Worm (Caenorhabditis elegans): ENCODE measurements around the gene F38H4.4.
A peak's percentile ranks its signal among the peaks of the same experiment; 100 is the strongest.
"Not testable (repeated sequence)": the region's sequence is repeated elsewhere in the genome, so short reads cannot be mapped to it uniquely, and the experiment has no call there.

The F38H4.4 gene

ce11 chrIV:11813901-11814300 is 34.2 kb upstream of the F38H4.4 start, which contains the start of gene M117.1:
M117.1 (plus strand) TSS chrIV:11814247.
- TF ChIP-seq tbx-11 (GFP tag; IDR thresholded peaks at IDR 0.05) (no peak), tbx-37 (GFP tag; conservative IDR thresholded peaks at IDR 0.05) (no peak), ceh-36 (tag; optimal IDR thresholded peaks at IDR 0.05) (no peak), scrt-1 (GFP tag; IDR thresholded peaks at IDR 0.05) (no peak), pes-1 (GFP tag; IDR thresholded peaks at IDR 0.05) (no peak), hnd-1 (tag; optimal IDR thresholded peaks at IDR 0.05) (no peak), flt-1 (GFP tag; IDR thresholded peaks at IDR 0.05) (no peak), F13C5.2 (tag; optimal IDR thresholded peaks at IDR 0.05) (no peak), B0310.2 (tag; optimal IDR thresholded peaks at IDR 0.05) (no peak), tra-4 (tag; optimal IDR thresholded peaks at IDR 0.05) (no peak), hmbx-1 (tag; optimal IDR thresholded peaks at IDR 0.05) (no peak), hmg-4 (GFP tag; optimal IDR thresholded peaks at IDR 0.05) (no peak)

ce11 chrIV:11820067-11820913 is 27.8 kb upstream of the F38H4.4 start:
- TF ChIP-seq ceh-36 (tag; optimal IDR thresholded peaks at IDR 0.05), result no peak
- peak; percentile 41 for TF ChIP-seq ama-1 (optimal IDR thresholded peaks at IDR 0.05)

ce11 chrIV:11821591-11822361 is 26.3 kb upstream of the F38H4.4 start, which contains the start of the genes par-5 and M117.3:
par-5 (minus strand) TSS chrIV:11821924.
M117.3 (plus strand) TSS chrIV:11822206.
- TF ChIP-seq tbx-11 (GFP tag; IDR thresholded peaks at IDR 0.05), result peak; percentile 17; the same call in 1 of the 2 replicates
- no peak for TF ChIP-seq hmg-4 (GFP tag; optimal IDR thresholded peaks at IDR 0.05)
- TF ChIP-seq ceh-13 (GFP tag; optimal IDR thresholded peaks at IDR 0.05), result no peak
- TF ChIP-seq flt-1 (GFP tag; IDR thresholded peaks at IDR 0.05), result no peak
- no peak for TF ChIP-seq tra-4 (tag; optimal IDR thresholded peaks at IDR 0.05)
- no peak for TF ChIP-seq hnd-1 (tag; optimal IDR thresholded peaks at IDR 0.05)
- no peak for TF ChIP-seq hmbx-1 (tag; optimal IDR thresholded peaks at IDR 0.05)
- peak; percentile 52 for TF ChIP-seq F13C5.2 (tag; optimal IDR thresholded peaks at IDR 0.05)

- TF ChIP-seq pes-1 (GFP tag; IDR thresholded peaks at IDR 0.05) (0 out of 2 replicates have a peak, but pooled peaks have one; percentile 15), tra-4 (tag; optimal IDR thresholded peaks at IDR 0.05) (no peak)
Observed at ce11 chrIV:11822454-11822853, 25.6 kb upstream of the F38H4.4 start.

- TF ChIP-seq scrt-1 (GFP tag; IDR thresholded peaks at IDR 0.05); B0310.2 (tag; optimal IDR thresholded peaks at IDR 0.05); hmg-4 (GFP tag; optimal IDR thresholded peaks at IDR 0.05): not testable (repeated sequence)
Observed at ce11 chrIV:11828012-11828411, 20.1 kb upstream of the F38H4.4 start, which contains the start of gene M117.6. M117.6 (minus strand) TSS chrIV:11828112.

- no peak for TF ChIP-seq flt-1 (GFP tag; IDR thresholded peaks at IDR 0.05)
- TF ChIP-seq ama-1 (optimal IDR thresholded peaks at IDR 0.05), result no peak
- TF ChIP-seq hmbx-1 (tag; optimal IDR thresholded peaks at IDR 0.05), result no peak
- no peak for TF ChIP-seq hnd-1 (tag; optimal IDR thresholded peaks at IDR 0.05)
- no peak for TF ChIP-seq ets-7 (tag; optimal IDR thresholded peaks at IDR 0.05)
- TF ChIP-seq scrt-1 (GFP tag; IDR thresholded peaks at IDR 0.05), result no peak
- TF ChIP-seq pes-1 (GFP tag; IDR thresholded peaks at IDR 0.05), result no peak
- TF ChIP-seq tbx-37 (GFP tag; conservative IDR thresholded peaks at IDR 0.05), result no peak
- TF ChIP-seq B0310.2 (tag; optimal IDR thresholded peaks at IDR 0.05), result no peak
- no peak for TF ChIP-seq tbx-11 (GFP tag; IDR thresholded peaks at IDR 0.05)
- no peak for TF ChIP-seq ceh-13 (GFP tag; optimal IDR thresholded peaks at IDR 0.05)
- TF ChIP-seq ceh-36 (tag; optimal IDR thresholded peaks at IDR 0.05), result no peak
- no peak for TF ChIP-seq tra-4 (tag; optimal IDR thresholded peaks at IDR 0.05)
- TF ChIP-seq hmg-4 (GFP tag; optimal IDR thresholded peaks at IDR 0.05), result no peak
- no peak for TF ChIP-seq sea-1 (GFP tag; conservative IDR thresholded peaks at IDR 0.05)
- no peak for TF ChIP-seq F13C5.2 (tag; optimal IDR thresholded peaks at IDR 0.05)
- no peak for TF ChIP-seq aly-1 (tag; optimal IDR thresholded peaks at IDR 0.05)
Observed at ce11 chrIV:11833456-11833855, 14.6 kb upstream of the F38H4.4 start, which contains the start of gene M117.4. M117.4 (minus strand) TSS chrIV:11833556.

ce11 chrIV:11838657-11839056 is 9.4 kb upstream of the F38H4.4 start, which contains the start of gene fbxb-3:
fbxb-3 (plus strand) TSS chrIV:11838957.
- TF ChIP-seq ama-1 (optimal IDR thresholded peaks at IDR 0.05), result no peak
- TF ChIP-seq sea-1 (GFP tag; conservative IDR thresholded peaks at IDR 0.05), result no peak
- no peak for TF ChIP-seq F13C5.2 (tag; optimal IDR thresholded peaks at IDR 0.05)
- TF ChIP-seq hnd-1 (tag; optimal IDR thresholded peaks at IDR 0.05), result no peak
- TF ChIP-seq tbx-37 (GFP tag; conservative IDR thresholded peaks at IDR 0.05), result no peak
- no peak for TF ChIP-seq ceh-36 (tag; optimal IDR thresholded peaks at IDR 0.05)
- TF ChIP-seq aly-1 (tag; optimal IDR thresholded peaks at IDR 0.05), result no peak
- TF ChIP-seq pes-1 (GFP tag; IDR thresholded peaks at IDR 0.05), result no peak
- no peak for TF ChIP-seq tra-4 (tag; optimal IDR thresholded peaks at IDR 0.05)
- TF ChIP-seq scrt-1 (GFP tag; IDR thresholded peaks at IDR 0.05), result no peak
- no peak for TF ChIP-seq flt-1 (GFP tag; IDR thresholded peaks at IDR 0.05)
- no peak for TF ChIP-seq ceh-13 (GFP tag; optimal IDR thresholded peaks at IDR 0.05)
- no peak for TF ChIP-seq tbx-11 (GFP tag; IDR thresholded peaks at IDR 0.05)
- TF ChIP-seq B0310.2 (tag; optimal IDR thresholded peaks at IDR 0.05), result no peak
- no peak for TF ChIP-seq hmbx-1 (tag; optimal IDR thresholded peaks at IDR 0.05)

All from whole organism, early embryonic.